Worm (Caenorhabditis elegans): ENCODE data around the gene srh-142.

Gene srh-142

DNA sequence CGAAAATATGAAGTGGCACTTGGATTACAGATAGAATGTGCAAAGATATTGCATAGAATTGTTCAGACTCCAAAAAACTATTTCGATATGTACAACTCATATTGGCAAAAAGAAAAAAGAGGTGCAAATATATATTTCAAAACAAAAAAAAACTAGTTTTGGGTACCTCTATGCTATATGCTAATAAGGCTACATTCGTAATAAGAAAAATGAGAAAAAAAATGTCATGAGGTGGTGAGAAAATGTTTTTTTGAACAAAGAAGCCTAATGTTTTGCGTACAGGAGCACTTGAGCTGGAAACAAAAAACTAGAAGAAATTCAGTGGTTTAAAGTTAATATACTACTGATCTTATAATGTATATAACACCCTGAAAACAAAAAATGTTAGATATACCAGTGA, at the start of gene srh-142:
Gene srh-142 (minus strand): TSS at position 101 of the 400 bp plus-strand sequence.
- TF ChIP-seq unc-62 (GFP tag; optimal IDR thresholded peaks at IDR 0.05), result no peak

DNA sequence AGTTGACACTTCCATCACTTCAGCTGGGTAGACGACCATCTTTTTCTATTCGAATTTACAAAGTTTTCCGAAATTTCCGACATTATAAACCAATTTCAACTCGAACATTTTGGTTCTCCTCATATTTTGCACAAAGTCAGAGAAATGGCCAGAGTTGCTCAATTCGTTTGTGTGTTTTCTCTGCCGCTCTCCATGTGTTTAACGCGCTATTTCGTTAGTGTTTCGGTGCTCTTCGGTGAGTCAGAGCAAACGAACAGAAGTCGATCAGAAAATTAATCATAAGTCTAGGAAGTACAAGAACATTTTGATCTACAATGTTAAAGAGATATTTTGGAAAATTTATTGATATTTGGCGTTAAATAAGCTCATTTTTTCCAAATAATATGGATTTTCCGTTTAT, 47.9 kb upstream of the srh-142 start, which contains the start of gene srr-3:
Gene srr-3 (minus strand): TSS at position 101 of the 400 bp plus-strand sequence.
- TF ChIP-seq unc-62 (GFP tag; optimal IDR thresholded peaks at IDR 0.05), result no peak

DNA sequence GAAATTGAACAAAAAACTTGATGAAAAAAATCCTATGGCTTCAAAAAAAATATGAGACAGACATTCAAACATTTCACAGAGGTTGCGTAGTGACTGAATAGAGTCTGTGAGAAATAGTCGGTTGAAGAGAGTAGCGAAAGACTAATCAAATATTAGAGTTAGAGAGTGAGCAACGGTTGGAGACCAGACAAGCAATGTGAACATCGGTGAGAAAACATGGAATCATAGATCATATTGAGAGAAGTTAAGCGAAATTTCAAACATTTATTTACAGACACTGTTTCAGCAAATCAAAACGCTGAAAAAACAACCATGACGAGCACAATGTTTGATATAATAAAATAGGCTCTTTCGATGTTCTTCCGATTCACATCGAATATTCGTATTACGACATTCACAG, 45.9 kb upstream of the srh-142 start:
- TF ChIP-seq unc-62 (GFP tag; optimal IDR thresholded peaks at IDR 0.05), result no peak

DNA sequence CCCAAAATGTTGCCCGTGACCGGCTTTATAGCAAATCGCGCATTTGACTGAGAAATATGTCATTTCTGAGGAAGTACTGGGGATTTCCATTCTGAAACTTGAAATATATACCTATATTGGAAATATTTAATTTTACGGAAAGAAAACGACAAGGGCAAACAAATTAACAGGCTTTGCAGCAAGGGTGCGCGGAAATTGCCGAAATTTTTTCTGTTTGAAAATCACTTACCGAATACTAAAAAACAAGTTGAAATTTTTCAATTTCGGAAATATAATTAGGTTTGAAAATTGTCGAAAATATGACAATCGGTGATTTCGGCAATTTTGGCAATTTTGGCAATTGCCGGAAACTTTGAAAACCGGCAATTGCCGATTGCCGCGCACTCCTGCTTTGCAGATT, 45.1 kb upstream of the srh-142 start, which contains the start of gene nhr-54:
Gene nhr-54 (minus strand): TSS at position 101 of the 400 bp plus-strand sequence.
- TF ChIP-seq unc-62 (GFP tag; optimal IDR thresholded peaks at IDR 0.05), result no peak

DNA sequence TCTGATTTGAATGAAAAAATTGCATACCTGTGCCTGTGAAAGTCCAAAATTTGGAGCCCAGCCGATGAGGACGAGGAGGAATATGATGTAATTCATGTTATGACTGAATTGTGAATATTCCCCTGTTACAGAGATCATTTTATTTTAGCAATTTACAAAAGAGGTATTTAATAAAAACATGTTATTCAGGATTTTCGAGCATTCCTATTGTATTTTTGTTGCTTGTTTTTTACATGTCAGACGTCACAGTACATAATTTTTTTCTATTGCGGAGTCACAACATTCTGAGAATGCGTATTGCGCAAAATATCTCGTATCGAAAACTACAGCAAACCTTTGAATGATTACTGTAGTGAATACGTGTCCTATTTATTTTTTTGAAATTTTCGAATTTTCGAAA, 42.4 kb upstream of the srh-142 start, which contains the start of gene F36D3.14:
Gene F36D3.14 (minus strand): TSS at position 101 of the 400 bp plus-strand sequence.
- no peak for TF ChIP-seq unc-62 (GFP tag; optimal IDR thresholded peaks at IDR 0.05)

DNA sequence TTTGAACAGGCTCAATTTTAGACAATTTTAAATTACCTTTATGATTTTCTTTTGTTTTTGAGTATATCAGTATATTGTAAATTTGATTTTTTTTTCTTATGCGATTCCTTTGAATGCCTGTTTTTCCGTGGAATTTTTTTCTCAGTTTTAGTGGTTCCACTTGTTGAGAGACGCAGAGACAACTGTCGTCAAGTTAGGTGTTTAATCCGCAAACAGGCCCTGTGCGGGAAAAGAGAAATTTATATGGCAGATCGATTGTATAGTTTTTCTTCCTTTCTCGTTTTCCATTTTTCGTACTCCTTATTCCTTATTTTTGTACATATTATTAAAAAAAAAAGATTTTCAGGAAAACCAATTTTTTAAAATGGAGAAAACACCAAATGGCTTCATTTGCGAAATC, 38.2 kb upstream of the srh-142 start, which contains the start of gene F36D3.1:
Gene F36D3.1 (plus strand): TSS at position 347 of the 400 bp plus-strand sequence.
- no peak for TF ChIP-seq unc-62 (GFP tag; optimal IDR thresholded peaks at IDR 0.05)

DNA sequence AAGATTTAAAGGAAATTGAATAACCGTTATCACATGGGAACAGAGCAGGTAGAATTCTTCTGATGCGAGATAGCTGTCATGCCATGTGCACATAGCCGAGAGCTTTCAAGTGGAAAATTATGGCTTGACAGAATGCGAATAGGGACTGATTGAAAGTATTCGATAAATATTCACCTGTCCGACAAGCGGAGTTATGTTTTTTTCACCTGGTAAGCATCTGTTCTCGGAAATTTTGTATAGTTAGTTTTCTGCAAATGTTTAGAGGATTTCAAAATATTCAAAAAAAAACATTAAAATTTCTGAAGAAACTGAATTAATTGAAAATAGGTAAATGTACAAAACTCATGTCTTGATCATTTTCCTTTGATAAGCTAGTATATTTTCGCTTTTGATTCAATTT, 36.7 kb upstream of the srh-142 start, which contains the start of gene srh-136:
Gene srh-136 (minus strand): TSS at position 93 of the 400 bp plus-strand sequence.
- no peak for TF ChIP-seq unc-62 (GFP tag; optimal IDR thresholded peaks at IDR 0.05)

DNA sequence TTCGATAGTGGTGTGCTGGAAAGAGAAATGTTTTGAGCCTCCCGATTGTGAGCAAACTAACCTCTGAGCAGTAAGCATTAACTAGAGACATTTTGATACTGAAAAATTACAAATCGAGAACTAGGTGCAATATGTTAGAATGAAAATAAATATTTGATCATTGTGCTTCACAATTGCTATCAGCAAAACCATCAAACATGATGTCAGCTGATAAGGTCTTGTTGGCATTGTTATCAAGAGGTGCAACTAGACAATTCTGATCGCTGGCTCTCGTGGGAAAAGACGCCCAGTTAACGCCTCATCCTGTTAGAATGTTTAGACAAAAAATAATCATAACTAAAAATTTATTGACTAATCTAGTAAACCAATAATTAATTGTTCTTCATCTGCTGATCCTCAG, 33.6 kb upstream of the srh-142 start, which contains the start of gene comt-2:
Gene comt-2 (minus strand): TSS at position 131 of the 400 bp plus-strand sequence.
- no peak for TF ChIP-seq unc-62 (GFP tag; optimal IDR thresholded peaks at IDR 0.05)

DNA sequence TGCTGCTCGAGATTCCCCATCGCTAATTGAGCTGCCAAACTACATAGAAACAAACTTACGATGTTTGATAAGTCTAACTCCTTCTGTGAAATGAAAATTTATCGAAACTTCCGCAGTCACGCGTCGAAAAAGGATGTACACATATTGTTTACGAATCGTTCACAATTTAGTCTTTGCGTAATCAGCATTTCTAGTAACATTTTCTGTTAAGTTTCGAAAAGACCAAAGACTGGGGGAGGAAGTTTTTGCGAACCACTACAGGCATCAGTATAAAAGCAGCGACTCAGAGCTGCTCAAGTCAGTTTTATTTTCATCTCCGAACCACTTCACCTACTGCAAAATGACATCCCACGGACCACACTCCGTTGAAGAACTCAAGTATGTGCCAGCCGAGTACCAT, 27.4 kb upstream of the srh-142 start, which contains the start of gene sqst-4:
Gene sqst-4 (plus strand): TSS at position 301 of the 400 bp plus-strand sequence.
- TF ChIP-seq unc-62 (GFP tag; optimal IDR thresholded peaks at IDR 0.05), result no peak

DNA sequence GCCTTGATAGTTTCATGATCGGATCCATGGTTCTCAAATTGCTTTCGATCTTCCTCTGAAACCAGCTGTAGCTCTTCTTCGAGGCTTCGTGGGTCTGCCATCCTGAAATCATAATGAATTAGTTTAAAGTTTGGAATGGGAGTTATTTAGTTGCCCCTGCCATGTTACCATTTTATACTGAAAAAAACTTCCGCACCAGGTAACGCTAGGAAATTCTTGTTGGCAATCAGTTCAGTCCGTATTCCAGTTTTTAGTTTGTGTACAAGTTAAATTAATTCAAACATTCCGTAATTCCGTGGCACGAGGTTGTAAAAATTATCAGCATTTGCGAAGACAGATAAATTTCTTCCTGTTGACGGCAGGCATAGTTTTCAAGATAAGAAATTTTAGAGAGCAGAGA, 26.7 kb upstream of the srh-142 start, which contains the start of gene Y32B12A.5:
Gene Y32B12A.5 (minus strand): TSS at position 101 of the 400 bp plus-strand sequence.
- TF ChIP-seq unc-62 (GFP tag; optimal IDR thresholded peaks at IDR 0.05), result no peak

DNA sequence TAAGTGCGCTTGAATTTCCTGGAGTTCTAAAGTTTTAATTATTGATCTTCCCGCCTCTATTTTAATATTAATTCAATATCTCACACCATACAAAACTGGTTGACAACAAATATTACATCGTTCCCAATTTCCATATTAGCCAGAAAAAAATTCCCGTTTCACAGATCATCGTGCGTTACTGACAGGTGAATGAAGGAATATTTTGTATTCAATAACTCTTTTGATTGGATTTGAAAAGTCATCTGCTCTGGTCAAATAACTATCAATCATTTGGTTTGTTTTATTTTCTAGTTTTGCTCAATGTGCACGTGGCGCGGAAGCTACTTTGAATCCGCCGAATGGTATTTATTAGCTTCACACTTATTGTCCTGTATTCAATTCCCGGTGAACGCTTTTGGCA, 22.9 kb upstream of the srh-142 start, which contains the start of gene srh-139:
Gene srh-139 (plus strand): TSS at position 301 of the 400 bp plus-strand sequence.
- TF ChIP-seq unc-62 (GFP tag; optimal IDR thresholded peaks at IDR 0.05), result no peak

DNA sequence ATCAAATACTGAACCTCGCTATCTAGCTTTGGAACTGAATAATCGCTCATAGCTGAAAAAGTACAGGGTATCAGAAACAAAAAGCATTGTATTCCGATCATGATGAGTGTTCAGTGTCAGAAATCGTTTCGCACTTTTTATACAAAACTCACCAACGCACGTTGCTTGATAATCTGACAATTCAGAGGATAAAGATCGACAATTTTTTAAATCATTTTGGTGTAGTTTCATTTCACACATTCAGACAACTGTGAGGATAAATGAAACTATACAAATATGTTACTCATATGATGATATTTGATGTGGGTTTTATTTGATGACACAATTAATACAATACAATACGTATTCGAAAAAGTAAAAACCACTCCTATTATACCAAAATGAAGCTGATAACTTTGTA, 22.3 kb upstream of the srh-142 start, which contains the start of gene F57E7.2:
Gene F57E7.2 (minus strand): TSS at position 101 of the 400 bp plus-strand sequence.
- no peak for TF ChIP-seq unc-62 (GFP tag; optimal IDR thresholded peaks at IDR 0.05)

DNA sequence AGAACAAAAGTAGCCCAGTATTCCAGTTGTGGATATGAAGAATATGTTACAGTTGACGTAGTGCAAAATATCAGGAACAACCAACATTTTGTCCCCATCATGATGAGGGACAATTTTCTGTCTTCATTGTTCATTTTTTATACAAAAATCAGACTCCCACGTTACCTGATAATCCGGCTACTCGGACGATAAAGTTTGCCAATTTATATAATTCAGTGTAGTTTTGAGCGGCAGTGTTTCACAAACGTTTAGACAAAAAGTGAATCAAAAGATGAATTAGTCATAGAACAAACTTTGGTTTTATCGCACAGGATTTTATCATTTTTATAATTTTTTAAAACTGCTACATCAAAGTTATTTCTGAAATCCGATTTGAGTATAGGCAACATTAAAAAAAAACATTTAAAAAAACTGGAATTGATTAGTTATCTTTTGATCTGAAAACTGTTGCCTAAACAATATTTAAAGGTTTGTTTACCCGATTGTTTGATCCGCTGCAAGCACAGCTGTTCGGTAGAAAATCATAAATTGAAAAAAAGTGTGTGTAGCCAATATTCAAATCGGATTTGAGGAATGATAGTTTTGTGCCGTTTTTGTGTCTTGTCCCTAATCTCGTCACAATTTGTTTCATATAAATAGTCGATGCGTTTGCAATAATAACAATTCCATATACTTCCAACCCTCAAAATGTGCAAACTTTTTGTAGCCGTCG, 20.3 kb upstream of the srh-142 start, which contains the start of the genes F57E7.4 and spig-6:
Gene F57E7.4 (minus strand): TSS at position 101 of the 712 bp plus-strand sequence.
Gene spig-6 (plus strand): TSS at position 662 of the 712 bp plus-strand sequence.
- no peak for TF ChIP-seq unc-62 (GFP tag; optimal IDR thresholded peaks at IDR 0.05)

DNA sequence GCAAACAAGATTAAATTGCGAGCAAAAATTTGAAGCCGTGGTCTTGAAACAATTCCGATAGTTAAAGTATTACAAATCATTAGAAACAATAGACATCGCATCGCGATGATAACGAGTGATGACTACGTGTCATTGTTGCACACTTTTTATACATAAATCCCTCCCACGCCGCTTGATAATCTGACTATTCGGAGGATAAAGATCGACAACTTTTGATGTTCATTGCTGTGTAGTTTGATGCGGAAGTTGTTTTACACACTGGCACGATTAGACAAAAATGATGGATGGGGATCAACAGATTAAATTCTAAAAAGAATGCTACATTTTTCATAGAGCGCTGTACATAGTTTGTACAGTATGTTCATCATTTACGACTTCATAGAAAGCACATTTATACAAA, 18.5 kb upstream of the srh-142 start, which contains the start of gene T08G3.11:
Gene T08G3.11 (minus strand): TSS at position 101 of the 400 bp plus-strand sequence.
- no peak for TF ChIP-seq unc-62 (GFP tag; optimal IDR thresholded peaks at IDR 0.05)

DNA sequence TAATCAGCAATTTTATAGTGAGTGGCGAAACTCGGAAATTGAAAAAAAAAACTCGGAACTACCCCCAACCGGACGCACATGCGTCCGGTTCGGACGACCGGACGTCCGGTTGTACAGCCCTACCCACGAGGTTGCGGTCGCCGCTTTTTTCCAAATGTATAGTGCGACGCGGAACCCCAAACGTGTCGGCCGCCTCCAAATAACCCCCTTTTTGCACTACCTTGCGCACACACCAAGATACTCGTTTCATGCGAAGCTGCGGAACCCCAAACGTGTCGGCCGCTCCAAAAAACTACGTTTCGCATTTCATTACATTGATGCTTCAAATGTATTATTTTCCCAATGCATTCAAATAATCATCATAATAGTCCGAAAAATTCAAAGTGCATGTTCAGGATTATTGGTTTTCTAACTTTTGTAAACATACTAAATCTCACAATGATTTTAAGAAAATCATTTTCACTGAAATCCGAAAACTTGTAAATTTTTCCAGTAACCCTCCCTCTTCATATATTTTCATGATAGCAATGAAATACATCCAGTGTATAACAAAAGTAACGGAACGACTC, 11.3 kb upstream of the srh-142 start, which contains the start of gene srw-35:
Gene srw-35 (plus strand): TSS at position 519 of the 569 bp plus-strand sequence.
- no peak for TF ChIP-seq unc-62 (GFP tag; optimal IDR thresholded peaks at IDR 0.05)

DNA sequence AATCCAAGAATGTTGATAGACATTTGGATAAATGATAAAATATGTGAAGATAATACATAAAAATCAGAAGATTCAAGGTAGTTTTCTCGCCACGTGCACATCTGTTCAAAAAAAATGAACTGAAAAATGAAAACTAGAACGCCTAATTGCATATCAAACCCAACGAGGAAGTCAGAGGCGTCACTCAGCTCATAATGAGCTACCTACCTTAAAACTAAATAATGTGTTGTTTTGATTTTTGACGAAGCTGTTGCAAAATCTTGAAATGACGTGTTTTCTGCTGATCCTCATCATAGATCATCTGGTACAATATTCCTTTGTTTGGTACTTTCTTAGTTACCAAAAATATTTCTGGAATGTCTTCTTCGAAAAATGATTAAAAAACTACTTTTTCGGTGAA, 10.2 kb upstream of the srh-142 start, which contains the start of gene srh-138:
Gene srh-138 (minus strand): TSS at position 101 of the 400 bp plus-strand sequence.
- no peak for TF ChIP-seq unc-62 (GFP tag; optimal IDR thresholded peaks at IDR 0.05)
